Worm (Caenorhabditis elegans) whole organism, L3 larva: ENCODE measurements around the gene raga-1.

ENCODE experiments used
- fos-1 ChIP-seq: fragments of 150-350 bp; optimal IDR thresholded peaks from 2 replicates; lab custom pipeline; 2014; ENCODE audit warnings: missing biosample characterization, missing genetic modification characterization
- nhr-23 ChIP-seq: fragments of 150-350 bp; optimal IDR thresholded peaks from 2 replicates; lab custom pipeline; 2014; ENCODE audit warnings: missing biosample characterization, missing genetic modification reagents, missing genetic modification characterization

ce11 chrII:11314165-11314564, 13.0 kb downstream of the raga-1 start, which contains the start of gene T24F1.4:
- TF ChIP-seq fos-1 (no peak), nhr-23 (tag; lab: Kevin White, UChicago) (no peak)
